Fruit fly (Drosophila melanogaster) whole organism, embryonic: ENCODE results near the gene Ripalpha.

Experiments
- ATbp ChIP-seq: fragments of 200-800 bp; sonication (Bioruptor generic); optimal IDR thresholded peaks from 2 replicates; lab custom pipeline; 2017; ENCODE audit warnings: missing biosample characterization, mild to moderate bottlenecking, missing genetic modification characterization, missing genetic modification reagents
- Antp ChIP-seq: fragments of 200-800 bp; sonication (Bioruptor generic); optimal IDR thresholded peaks from 3 replicates; lab custom pipeline; 2016; ENCODE audit warnings: missing biosample characterization, missing genetic modification characterization
- Atf-2 ChIP-seq: fragments of 200-800 bp; sonication (Bioruptor generic); optimal IDR thresholded peaks from 2 replicates; lab custom pipeline; 2016; ENCODE audit warnings: missing biosample characterization, missing genetic modification characterization
- Atf3 ChIP-seq: fragments of 200-800 bp; sonication (Bioruptor generic); optimal IDR thresholded peaks from 3 replicates; lab custom pipeline; 2016; ENCODE audit warnings: missing biosample characterization, missing genetic modification characterization
- CG10267 ChIP-seq: fragments of 200-800 bp; sonication (Bioruptor generic); optimal IDR thresholded peaks from 2 replicates; lab custom pipeline; 2018; ENCODE audit warnings: missing biosample characterization, mild to moderate bottlenecking, missing genetic modification characterization, moderate library complexity
- CG10321 ChIP-seq: fragments of 200-800 bp; sonication (Bioruptor generic); IDR thresholded peaks from 2 replicates; pipeline ENCODE4 v1.3.6; 2022; ENCODE audit warnings: missing biosample characterization, missing genetic modification characterization
- CG10979 ChIP-seq: fragments of 200-800 bp; sonication (Bioruptor generic); optimal IDR thresholded peaks from 2 replicates; lab custom pipeline; 2018; ENCODE audit warnings: missing biosample characterization, mild to moderate bottlenecking, missing genetic modification characterization, moderate library complexity
- CG11456 ChIP-seq: fragments of 200-800 bp; sonication (Bioruptor generic); IDR thresholded peaks from 3 replicates; pipeline ENCODE4 v1.3.6; 2022; ENCODE audit warnings: missing biosample characterization, missing genetic modification characterization
- CG15696 ChIP-seq: fragments of 200-800 bp; sonication (Bioruptor generic); optimal IDR thresholded peaks from 2 replicates; lab custom pipeline; 2019; ENCODE audit warnings: missing biosample characterization, mild to moderate bottlenecking, missing genetic modification characterization, moderate library complexity
- CG17328 ChIP-seq: fragments of 200-800 bp; sonication (Bioruptor generic); IDR thresholded peaks from 2 replicates; pipeline ENCODE4 v1.3.6; 2022; ENCODE audit warnings: missing biosample characterization, missing genetic modification characterization
- CG17802 ChIP-seq: fragments of 200-800 bp; sonication (Bioruptor generic); optimal IDR thresholded peaks from 2 replicates; lab custom pipeline; 2018; ENCODE audit warnings: missing biosample characterization, mild to moderate bottlenecking, missing genetic modification characterization, moderate library complexity
- CG18262 ChIP-seq: fragments of 200-800 bp; optimal IDR thresholded peaks from 3 replicates; lab custom pipeline; 2019; ENCODE audit warnings: missing biosample characterization, mild to moderate bottlenecking, missing genetic modification characterization, moderate library complexity
- CG30403 ChIP-seq: fragments of 200-800 bp; sonication (Bioruptor generic); optimal IDR thresholded peaks from 3 replicates; lab custom pipeline; 2016; ENCODE audit warnings: missing biosample characterization, missing genetic modification characterization
- CG33213 ChIP-seq: fragments of 200-800 bp; sonication (Bioruptor generic); optimal IDR thresholded peaks from 3 replicates; lab custom pipeline; 2016; ENCODE audit warnings: missing biosample characterization, missing genetic modification characterization
- CG3995 ChIP-seq: fragments of 200-800 bp; sonication (Bioruptor generic); optimal IDR thresholded peaks from 3 replicates; lab custom pipeline; 2016; ENCODE audit warnings: missing biosample characterization, missing genetic modification characterization
- CG4424 ChIP-seq: fragments of 200-800 bp; sonication (Bioruptor generic); optimal IDR thresholded peaks from 3 replicates; lab custom pipeline; 2016; ENCODE audit warnings: missing biosample characterization, missing genetic modification characterization
- CG4854 ChIP-seq: fragments of 200-800 bp; sonication (Bioruptor generic); optimal IDR thresholded peaks from 2 replicates; lab custom pipeline; 2016; ENCODE audit warnings: missing biosample characterization, missing genetic modification characterization, inconsistent platforms
- CG6254 ChIP-seq: fragments of 200-800 bp; sonication (Bioruptor generic); optimal IDR thresholded peaks from 3 replicates; lab custom pipeline; 2017; ENCODE audit warnings: mild to moderate bottlenecking, missing biosample characterization, missing genetic modification reagents, missing genetic modification characterization
- CG8281 ChIP-seq: fragments of 200-800 bp; sonication (Bioruptor generic); optimal IDR thresholded peaks from 2 replicates; lab custom pipeline; 2018; ENCODE audit warnings: missing biosample characterization, mild to moderate bottlenecking, missing genetic modification characterization, moderate library complexity
- CG9797 ChIP-seq: fragments of 200-800 bp; sonication (Bioruptor generic); optimal IDR thresholded peaks from 3 replicates; lab custom pipeline; 2018; ENCODE audit warnings: missing biosample characterization, mild to moderate bottlenecking, missing genetic modification characterization
- CTCF ChIP-seq: fragments of 200-800 bp; sonication (Bioruptor generic); optimal IDR thresholded peaks from 2 replicates; lab custom pipeline; 2017; ENCODE audit warnings: missing biosample characterization, mild to moderate bottlenecking, missing genetic modification characterization, moderate library complexity
- Camta ChIP-seq: fragments of 200-800 bp; sonication (Bioruptor generic); optimal IDR thresholded peaks from 2 replicates; lab custom pipeline; 2016; ENCODE audit warnings: missing biosample characterization, missing genetic modification characterization
- Chrac-16 ChIP-seq: fragments of 200-800 bp; sonication (Bioruptor generic); optimal IDR thresholded peaks from 3 replicates; lab custom pipeline; 2016; ENCODE audit warnings: missing biosample characterization, missing genetic modification characterization
- CrebB ChIP-seq: fragments of 200-800 bp; sonication (Bioruptor generic); optimal IDR thresholded peaks from 3 replicates; lab custom pipeline; 2018; ENCODE audit warnings: missing biosample characterization, mild to moderate bottlenecking, missing genetic modification characterization
- Dbx ChIP-seq: fragments of 200-800 bp; sonication (Bioruptor generic); IDR thresholded peaks from 3 replicates; pipeline ENCODE4 v1.3.6; 2022; ENCODE audit warnings: missing biosample characterization, missing genetic modification characterization
- Eip74EF ChIP-seq, 2 experiments: fragments of 200-800 bp in 1 of 2; fragments of >200 bp in 1 of 2; sonication (Bioruptor generic) in 1 of 2; optimal IDR thresholded peaks; 2 replicates each; lab custom pipeline; 2017 to 2019; ENCODE audit warnings: missing biosample characterization in 2 of 2, missing genetic modification characterization in 2 of 2, mild to moderate bottlenecking in 1 of 2, moderate library complexity in 1 of 2
- Mrtf ChIP-seq: fragments of 200-800 bp; sonication (Bioruptor generic); IDR thresholded peaks from 3 replicates; pipeline ENCODE4 v1.3.6; 2022; ENCODE audit warnings: missing biosample characterization, missing genetic modification characterization
- Side ChIP-seq: fragments of 200-800 bp; sonication (Bioruptor generic); optimal IDR thresholded peaks from 2 replicates; lab custom pipeline; 2016; ENCODE audit warnings: missing biosample characterization, missing genetic modification characterization
- Usf ChIP-seq: fragments of 200-800 bp; sonication (Bioruptor generic); optimal IDR thresholded peaks from 2 replicates; lab custom pipeline; 2017; ENCODE audit warnings: missing genotype, missing biosample characterization, missing genetic modification characterization
- ac ChIP-seq: fragments of 200-800 bp; sonication (Bioruptor generic); optimal IDR thresholded peaks from 3 replicates; lab custom pipeline; 2017; ENCODE audit warnings: missing biosample characterization, mild to moderate bottlenecking, missing genetic modification characterization
- amos ChIP-seq: fragments of 200-800 bp; sonication (Bioruptor generic); IDR thresholded peaks from 2 replicates; pipeline ENCODE4 v1.3.6; 2022; ENCODE audit warnings: missing biosample characterization, missing genetic modification characterization; ENCODE audit not compliant: partially characterized antibody
- btn ChIP-seq: fragments of 200-800 bp; sonication (Bioruptor generic); optimal IDR thresholded peaks from 2 replicates; lab custom pipeline; 2016; ENCODE audit warnings: missing biosample characterization, missing genetic modification characterization
- cwo ChIP-seq: fragments of 200-800 bp; sonication (Bioruptor generic); optimal IDR thresholded peaks from 3 replicates; lab custom pipeline; 2017; ENCODE audit warnings: missing biosample characterization, missing genetic modification characterization, mild to moderate bottlenecking, moderate library complexity, missing genetic modification reagents
- dmrt99B ChIP-seq: fragments of 200-800 bp; sonication (Bioruptor generic); optimal IDR thresholded peaks from 2 replicates; lab custom pipeline; 2018; ENCODE audit warnings: missing biosample characterization, mild to moderate bottlenecking, missing genetic modification characterization, moderate library complexity
- ems ChIP-seq: fragments of 200-800 bp; sonication (Bioruptor generic); optimal IDR thresholded peaks from 3 replicates; lab custom pipeline; 2016; ENCODE audit warnings: missing biosample characterization, missing genetic modification characterization
- eve ChIP-seq, 2 experiments: fragments of >200 bp; optimal IDR thresholded peaks; 2 replicates each; lab custom pipeline; 2017; ENCODE audit warnings: missing biosample characterization in 2 of 2, missing genetic modification characterization in 2 of 2
- eyg ChIP-seq: fragments of 200-800 bp; sonication (Bioruptor generic); optimal IDR thresholded peaks from 3 replicates; lab custom pipeline; 2016; ENCODE audit warnings: missing biosample characterization, missing genetic modification characterization
- fd3F ChIP-seq: fragments of 200-800 bp; sonication (Bioruptor generic); optimal IDR thresholded peaks from 2 replicates; lab custom pipeline; 2018; ENCODE audit warnings: missing biosample characterization, mild to moderate bottlenecking, missing genetic modification characterization, moderate library complexity
- fd96Cb ChIP-seq: fragments of 200-800 bp; sonication (Bioruptor generic); optimal IDR thresholded peaks from 2 replicates; lab custom pipeline; 2018; ENCODE audit warnings: missing biosample characterization, mild to moderate bottlenecking, missing genetic modification characterization, moderate library complexity
- gem ChIP-seq: fragments of 200-800 bp; sonication (Bioruptor generic); optimal IDR thresholded peaks from 2 replicates; lab custom pipeline; 2019; ENCODE audit warnings: missing biosample characterization, mild to moderate bottlenecking, missing genetic modification characterization, moderate library complexity
- hth ChIP-seq: fragments of >200 bp; optimal IDR thresholded peaks from 2 replicates; lab custom pipeline; 2017; ENCODE audit warnings: inconsistent platforms
- inv ChIP-seq: fragments of 200-800 bp; sonication (Bioruptor generic); IDR thresholded peaks from 2 replicates; pipeline ENCODE4 v1.3.6; 2022; ENCODE audit warnings: missing biosample characterization, missing genetic modification characterization; ENCODE audit not compliant: partially characterized antibody
- jumu ChIP-seq: fragments of 200-800 bp; sonication (Bioruptor generic); optimal IDR thresholded peaks from 3 replicates; lab custom pipeline; 2016; ENCODE audit warnings: missing biosample characterization, missing genetic modification characterization
- lov ChIP-seq, 2 experiments: fragments of 200-800 bp in 1 of 2; fragments of >200 bp in 1 of 2; sonication (Bioruptor generic) in 1 of 2; IDR thresholded peaks in 1 of 2; optimal IDR thresholded peaks in 1 of 2; 2 replicates in 1 of 2; 3 replicates in 1 of 2; pipeline versions ENCODE4 v1.3.6 to Lab custom; 2017 to 2022; ENCODE audit warnings: missing biosample characterization in 1 of 2, missing genetic modification characterization in 1 of 2
- nerfin-1 ChIP-seq: fragments of 200-800 bp; sonication (Bioruptor generic); optimal IDR thresholded peaks from 3 replicates; lab custom pipeline; 2019; ENCODE audit warnings: missing biosample characterization, mild to moderate bottlenecking, missing genetic modification characterization, moderate library complexity
- prd ChIP-seq, 3 experiments: fragments of >200 bp in 2 of 3; fragments of 200-800 bp in 1 of 3; sonication (Bioruptor generic) in 1 of 3; optimal IDR thresholded peaks in 2 of 3; IDR thresholded peaks in 1 of 3; 2 replicates in 2 of 3; 3 replicates in 1 of 3; pipeline versions ENCODE4 v1.3.6 to Lab custom; 2017 to 2022; ENCODE audit warnings: missing biosample characterization in 1 of 3, missing genetic modification characterization in 1 of 3
- pros ChIP-seq: fragments of 200-800 bp; sonication (Bioruptor generic); optimal IDR thresholded peaks from 3 replicates; lab custom pipeline; 2019; ENCODE audit warnings: missing biosample characterization, mild to moderate bottlenecking, missing genetic modification characterization, moderate library complexity
- slp2 ChIP-seq: fragments of 200-800 bp; sonication (Bioruptor generic); optimal IDR thresholded peaks from 2 replicates; lab custom pipeline; 2016; ENCODE audit warnings: missing biosample characterization, missing genetic modification characterization
- usp ChIP-seq: fragments of >200 bp; optimal IDR thresholded peaks from 2 replicates; lab custom pipeline; 2017; ENCODE audit warnings: missing biosample characterization, missing genetic modification characterization
- vvl ChIP-seq: fragments of 200-800 bp; sonication (Bioruptor generic); IDR thresholded peaks from 2 replicates; pipeline ENCODE4 v1.3.6; 2022; ENCODE audit warnings: missing biosample characterization, missing genetic modification characterization
- zen2 ChIP-seq: fragments of 200-800 bp; sonication (Bioruptor generic); IDR thresholded peaks from 3 replicates; pipeline ENCODE4 v1.3.6; 2022; ENCODE audit warnings: missing biosample characterization, missing genetic modification characterization; ENCODE audit not compliant: partially characterized antibody

Ripalpha gene

dm6 chr2L:10250441-10250847 lies 49.7 kb upstream of the Ripalpha start, which contains the start of the genes bsk and CG31717 (continued):
- TF ChIP-seq vvl (GFP tag; lab: Robert Waterston, UW) (no peak), CG4854 (GFP tag; lab: Kevin White, UChicago) (no peak), Atf-2 (GFP tag; lab: Kevin White, UChicago) (no peak), CrebB (no peak), btn (GFP tag; lab: Kevin White, UChicago) (no peak), hth (lab: Kevin White, UChicago) (no peak), Side (GFP tag; lab: Kevin White, UChicago) (no peak), ac (GFP tag; lab: Kevin White, UChicago) (no peak), Usf (no peak), CG17802 (tag; lab: Kevin White, UChicago) (no peak), Dbx (GFP tag; lab: Robert Waterston, UW) (no peak), Chrac-16 (GFP tag; lab: Kevin White, UChicago) (no peak), CG8281 (tag; lab: Kevin White, UChicago) (no peak), fd96Cb (tag; lab: Kevin White, UChicago) (no peak), CG9797 (GFP tag; lab: Kevin White, UChicago) (peak; percentile 73), ATbp (no peak), Eip74EF (GFP tag; optimal IDR thresholded peaks at IDR 0.05; lab: Kevin White, UChicago) (no peak), eyg (no peak), CG33213 (GFP tag; lab: Kevin White, UChicago) (no peak), CG10979 (no peak), lov (optimal IDR thresholded peaks at IDR 0.05; lab: Kevin White, UChicago) (no peak), lov (GFP tag; IDR thresholded peaks at IDR 0.05; lab: Robert Waterston, UW) (no peak), CG15696 (tag; lab: Kevin White, UChicago) (no peak), prd (optimal IDR thresholded peaks at IDR 0.05; lab: Kevin White, UChicago) (no peak), prd (GFP tag; IDR thresholded peaks at IDR 0.05; lab: Robert Waterston, UW) (no peak), pros (no peak), slp2 (GFP tag; lab: Kevin White, UChicago) (no peak), CTCF (GFP tag; lab: Kevin White, UChicago) (no peak), Atf3 (GFP tag; lab: Kevin White, UChicago) (no peak), jumu (GFP tag; lab: Kevin White, UChicago) (no peak), CG10321 (GFP tag; lab: Robert Waterston, UW) (no peak), eve (GFP tag; optimal IDR thresholded peaks at IDR 0.05; lab: Kevin White, UChicago) (no peak), ems (GFP tag; lab: Kevin White, UChicago) (no peak), usp (GFP tag; lab: Kevin White, UChicago) (no peak), nerfin-1 (tag; lab: Kevin White, UChicago) (peak; percentile 38), inv (GFP tag; lab: Robert Waterston, UW) (no peak), CG3995 (GFP tag; lab: Kevin White, UChicago) (peak; percentile 62), gem (no peak), CG4424 (GFP tag; lab: Kevin White, UChicago) (no peak), zen2 (GFP tag; lab: Robert Waterston, UW) (no peak; the same call in 2 of the 3 replicates), dmrt99B (tag; lab: Kevin White, UChicago) (no peak), cwo (GFP tag; lab: Kevin White, UChicago) (no peak), CG30403 (GFP tag; lab: Kevin White, UChicago) (no peak), Camta (GFP tag; lab: Kevin White, UChicago) (no peak), CG6254 (GFP tag; lab: Kevin White, UChicago) (no peak), CG18262 (tag; lab: Kevin White, UChicago) (no peak), fd3F (GFP tag; lab: Kevin White, UChicago) (no peak), CG10267 (tag; lab: Kevin White, UChicago) (peak; percentile 45), Antp (GFP tag; lab: Kevin White, UChicago) (no peak), Mrtf (GFP tag; lab: Robert Waterston, UW) (no peak), CG17328 (GFP tag; lab: Robert Waterston, UW) (no peak), CG11456 (GFP tag; lab: Robert Waterston, UW) (no peak), amos (GFP tag; lab: Robert Waterston, UW) (no peak; the same call in 1 of the 2 replicates)
